Worm (Caenorhabditis elegans) whole organism, L2 larva: Measurements from ENCODE around the gene prx-3.

Experiments
- ZK546.5 ChIP-seq: sonication (generic microtip); optimal IDR thresholded peaks from 2 replicates; lab custom pipeline; 2017; ENCODE audit warnings: missing biosample characterization, missing genetic modification characterization
- blmp-1 ChIP-seq: sonication (generic microtip); optimal IDR thresholded peaks from 2 replicates; lab custom pipeline; 2017; ENCODE audit warnings: missing genetic modification characterization, mild to moderate bottlenecking, missing compliant biosample characterization, antibody characterized with exemption, moderate library complexity; ENCODE audit not compliant: insufficient read depth
- fos-1 ChIP-seq: fragments of 150-350 bp; optimal IDR thresholded peaks from 2 replicates; lab custom pipeline; 2014; ENCODE audit warnings: missing biosample characterization, missing genetic modification characterization
- nhr-21 ChIP-seq: fragments of 150-350 bp; optimal IDR thresholded peaks from 2 replicates; lab custom pipeline; 2014; ENCODE audit warnings: missing biosample characterization, missing genetic modification characterization
- peb-1 ChIP-seq: fragments of 150-350 bp; optimal IDR thresholded peaks from 2 replicates; lab custom pipeline; 2014; ENCODE audit warnings: missing biosample characterization, missing genetic modification characterization

Gene prx-3

ce11 chrX:6064385-6064784, 48.3 kb downstream of the prx-3 start:
- TF ChIP-seq blmp-1 (tag; lab: Kevin White, UChicago) (peak; percentile 27), peb-1 (tag; lab: Kevin White, UChicago) (no peak), nhr-21 (tag; lab: Kevin White, UChicago) (peak; percentile 21), fos-1 (tag; lab: Kevin White, UChicago) (peak; percentile 12), ZK546.5 (no peak)
- TF ChIP-seq, all 48 proteins: peak for 3
